ENCODE assay signal across 1 fruit fly cellular context in genomic region chrX:10543303-10543702, dm6.
TF ChIP-seq lines count a peak whose summit lies in the region.

No protein-coding gene starts in this region.

TF ChIP-seq in whole organism, embryonic, 481 proteins besides CTCF, POLR2A, EP300 and RAD21 (continued from another document and continues in another):
- peak; percentile 71 for TF ChIP-seq Oli (tag; optimal IDR thresholded peaks at IDR 0.05; lab: Kevin White, UChicago)
- TF ChIP-seq Optix (GFP tag; IDR thresholded peaks at IDR 0.05; lab: Robert Waterston, UW): no peak
- TF ChIP-seq CG8924 (tag; optimal IDR thresholded peaks at IDR 0.05; lab: Kevin White, UChicago): peak; percentile 58
- peak; percentile 56 for TF ChIP-seq ATbp (GFP tag; optimal IDR thresholded peaks at IDR 0.05; lab: Kevin White, UChicago)
- peak in 1 of 2 experiments; percentile 45 for TF ChIP-seq Hr78 (GFP tag; optimal IDR thresholded peaks at IDR 0.05; lab: Kevin White, UChicago)
- TF ChIP-seq Rx (GFP tag; IDR thresholded peaks at IDR 0.05; lab: Robert Waterston, UW): peak; percentile 55
- no peak for TF ChIP-seq YL-1 (GFP tag; optimal IDR thresholded peaks at IDR 0.05; lab: Kevin White, UChicago)
- no peak for TF ChIP-seq cad (GFP tag; optimal IDR thresholded peaks at IDR 0.05; lab: Kevin White, UChicago)
- TF ChIP-seq CG17802 (tag; optimal IDR thresholded peaks at IDR 0.05; lab: Kevin White, UChicago): peak; percentile 6
- TF ChIP-seq GATAe (GFP tag; conservative IDR thresholded peaks at IDR 0.05; lab: Robert Waterston, UW): peak; percentile 62; the same call in 1 of the 2 replicates
- peak; percentile 53; the same call in 1 of the 3 replicates for TF ChIP-seq croc (GFP tag; conservative IDR thresholded peaks at IDR 0.05; lab: Robert Waterston, UW)
- peak; percentile 32; the same call in 1 of the 2 replicates for TF ChIP-seq E2f2 (GFP tag; IDR thresholded peaks at IDR 0.05; lab: Robert Waterston, UW)
- peak in 1 of 2 experiments; percentile 71 for TF ChIP-seq eve (GFP tag; optimal IDR thresholded peaks at IDR 0.05; lab: Kevin White, UChicago)
- 0 out of 2 replicates have a peak, but pooled peaks have one; percentile 12 for TF ChIP-seq CG17612 (GFP tag; IDR thresholded peaks at IDR 0.05; lab: Robert Waterston, UW)
- peak; percentile 61; the same call in 2 of the 3 replicates for TF ChIP-seq Mrtf (GFP tag; IDR thresholded peaks at IDR 0.05; lab: Robert Waterston, UW)
- TF ChIP-seq pita (GFP tag; optimal IDR thresholded peaks at IDR 0.05; lab: Kevin White, UChicago): no peak
- no peak for TF ChIP-seq CG14965 (GFP tag; optimal IDR thresholded peaks at IDR 0.05; lab: Kevin White, UChicago; ENCODE audit: borderline replicate concordance)
- no peak for TF ChIP-seq CG11696 (GFP tag; IDR thresholded peaks at IDR 0.05; lab: Robert Waterston, UW)
- peak; percentile 61 for TF ChIP-seq lab (GFP tag; optimal IDR thresholded peaks at IDR 0.05; lab: Kevin White, UChicago)
- peak; percentile 23 for TF ChIP-seq disco-r (GFP tag; optimal IDR thresholded peaks at IDR 0.05; lab: Kevin White, UChicago)
- peak in 1 of 3 experiments; percentile 69 for TF ChIP-seq lola (GFP tag; optimal IDR thresholded peaks at IDR 0.05; lab: Kevin White, UChicago)
- TF ChIP-seq CG1233 (GFP tag; optimal IDR thresholded peaks at IDR 0.05; lab: Kevin White, UChicago): peak; percentile 67
- TF ChIP-seq CG6689 (GFP tag; IDR thresholded peaks at IDR 0.05; lab: Robert Waterston, UW): peak; percentile 67
- TF ChIP-seq CkIIα-i1 (GFP tag; IDR thresholded peaks at IDR 0.05; lab: Robert Waterston, UW): no peak
- TF ChIP-seq CG10959 (GFP tag; IDR thresholded peaks at IDR 0.05; lab: Robert Waterston, UW): peak; percentile 57; the same call in 1 of the 2 replicates
- no peak for TF ChIP-seq pb (GFP tag; optimal IDR thresholded peaks at IDR 0.05; lab: Kevin White, UChicago)
- peak; percentile 74 for TF ChIP-seq Blimp-1 (GFP tag; optimal IDR thresholded peaks at IDR 0.05; lab: Kevin White, UChicago)
- peak; percentile 4 for TF ChIP-seq caup (GFP tag; optimal IDR thresholded peaks at IDR 0.05; lab: Kevin White, UChicago; ENCODE audit: severe bottlenecking)
- no peak for TF ChIP-seq tll (GFP tag; optimal IDR thresholded peaks at IDR 0.05; lab: Kevin White, UChicago)
- no peak for TF ChIP-seq CG2199 (GFP tag; IDR thresholded peaks at IDR 0.05; lab: Robert Waterston, UW)
- TF ChIP-seq gce (GFP tag; IDR thresholded peaks at IDR 0.05; lab: Robert Waterston, UW): peak; percentile 66; the same call in 1 of the 3 replicates
- no peak for TF ChIP-seq CG10543 (GFP tag; optimal IDR thresholded peaks at IDR 0.05; lab: Kevin White, UChicago)
- no peak for TF ChIP-seq CG6175 (GFP tag; IDR thresholded peaks at IDR 0.05; lab: Robert Waterston, UW)
- peak; percentile 37 for TF ChIP-seq Hmr (GFP tag; optimal IDR thresholded peaks at IDR 0.05; lab: Kevin White, UChicago)
- TF ChIP-seq H15 (GFP tag; IDR thresholded peaks at IDR 0.05; lab: Robert Waterston, UW): peak; percentile 47; the same call in 1 of the 3 replicates
- TF ChIP-seq pum (GFP tag; optimal IDR thresholded peaks at IDR 0.05; lab: Kevin White, UChicago): peak; percentile 51
- TF ChIP-seq CG8281 (tag; optimal IDR thresholded peaks at IDR 0.05; lab: Kevin White, UChicago): peak; percentile 17
- peak; percentile 40 for TF ChIP-seq CG12071 (GFP tag; optimal IDR thresholded peaks at IDR 0.05; lab: Kevin White, UChicago)
- no peak for TF ChIP-seq Taf1 (GFP tag; IDR thresholded peaks at IDR 0.05; lab: Robert Waterston, UW)
- peak; percentile 57 for TF ChIP-seq lilli (GFP tag; optimal IDR thresholded peaks at IDR 0.05; lab: Kevin White, UChicago)
- no peak for TF ChIP-seq hth (optimal IDR thresholded peaks at IDR 0.05; lab: Kevin White, UChicago)
- TF ChIP-seq NC2β (GFP tag; optimal IDR thresholded peaks at IDR 0.05; lab: Kevin White, UChicago): peak; percentile 33
- TF ChIP-seq CG17385 (GFP tag; optimal IDR thresholded peaks at IDR 0.05; lab: Kevin White, UChicago): peak; percentile 48
- no peak for TF ChIP-seq Hey (tag; optimal IDR thresholded peaks at IDR 0.05; lab: Kevin White, UChicago)
- no peak for TF ChIP-seq cas (GFP tag; IDR thresholded peaks at IDR 0.05; lab: Robert Waterston, UW)
- 0 out of 3 replicates have a peak, but pooled peaks have one; percentile 42 for TF ChIP-seq CG7357 (GFP tag; IDR thresholded peaks at IDR 0.05; lab: Robert Waterston, UW)
- no peak for TF ChIP-seq D19B (GFP tag; optimal IDR thresholded peaks at IDR 0.05; lab: Kevin White, UChicago)
- no peak for TF ChIP-seq Trl (optimal IDR thresholded peaks at IDR 0.05; lab: Kevin White, UChicago)
- peak; percentile 58 for TF ChIP-seq Trl (GFP tag; optimal IDR thresholded peaks at IDR 0.05; lab: Kevin White, UChicago)
- TF ChIP-seq Hr3 (GFP tag; optimal IDR thresholded peaks at IDR 0.05; lab: Kevin White, UChicago): peak; percentile 50
- TF ChIP-seq lbe (GFP tag; optimal IDR thresholded peaks at IDR 0.05; lab: Kevin White, UChicago): no peak
- peak; percentile 1 for TF ChIP-seq Fer1 (GFP tag; optimal IDR thresholded peaks at IDR 0.05; lab: Kevin White, UChicago)
- TF ChIP-seq nau (GFP tag; optimal IDR thresholded peaks at IDR 0.05; lab: Kevin White, UChicago): peak; percentile 32
- no peak for TF ChIP-seq CG31365 (tag; optimal IDR thresholded peaks at IDR 0.05; lab: Kevin White, UChicago)
- peak; percentile 94 for TF ChIP-seq sens (GFP tag; lab: Kevin White, UChicago)
- TF ChIP-seq CG8478 (optimal IDR thresholded peaks at IDR 0.05; lab: Kevin White, UChicago): no peak
- no peak for TF ChIP-seq mld (GFP tag; IDR thresholded peaks at IDR 0.05; lab: Robert Waterston, UW; ENCODE audit: partially characterized antibody)
- no peak for TF ChIP-seq aop (GFP tag; IDR thresholded peaks at IDR 0.05; lab: Robert Waterston, UW)
- TF ChIP-seq Xbp1 (GFP tag; optimal IDR thresholded peaks at IDR 0.05; lab: Kevin White, UChicago): peak; percentile 72
- TF ChIP-seq Neu2 (GFP tag; optimal IDR thresholded peaks at IDR 0.05; lab: Kevin White, UChicago; ENCODE audit: borderline replicate concordance): no peak
- no peak for TF ChIP-seq CG7963 (GFP tag; IDR thresholded peaks at IDR 0.05; lab: Robert Waterston, UW; ENCODE audit: partially characterized antibody)
- no peak for TF ChIP-seq CG30020 (tag; optimal IDR thresholded peaks at IDR 0.05; lab: Kevin White, UChicago)
- no peak for TF ChIP-seq CG7271 (tag; optimal IDR thresholded peaks at IDR 0.05; lab: Kevin White, UChicago)
- TF ChIP-seq CoRest (tag; optimal IDR thresholded peaks at IDR 0.05; lab: Kevin White, UChicago): peak; percentile 70
- TF ChIP-seq ERR (GFP tag; optimal IDR thresholded peaks at IDR 0.05; lab: Kevin White, UChicago): no peak
- no peak for TF ChIP-seq CG33557 (GFP tag; optimal IDR thresholded peaks at IDR 0.05; lab: Kevin White, UChicago)
- TF ChIP-seq MESR4 (GFP tag; optimal IDR thresholded peaks at IDR 0.05; lab: Kevin White, UChicago): no peak
- peak; percentile 9 for TF ChIP-seq pho (GFP tag; optimal IDR thresholded peaks at IDR 0.05; lab: Kevin White, UChicago)
- TF ChIP-seq CG15073 (GFP tag; optimal IDR thresholded peaks at IDR 0.05; lab: Kevin White, UChicago): no peak
- TF ChIP-seq toy (GFP tag; IDR thresholded peaks at IDR 0.05; lab: Robert Waterston, UW): no peak
- no peak for TF ChIP-seq CG14860 (GFP tag; IDR thresholded peaks at IDR 0.05; lab: Robert Waterston, UW; ENCODE audit: partially characterized antibody)
- peak; percentile 70 for TF ChIP-seq dmrt11E (tag; optimal IDR thresholded peaks at IDR 0.05; lab: Kevin White, UChicago)
- TF ChIP-seq Mes4 (GFP tag; optimal IDR thresholded peaks at IDR 0.05; lab: Kevin White, UChicago): no peak
- TF ChIP-seq tna (GFP tag; IDR thresholded peaks at IDR 0.05; lab: Robert Waterston, UW; ENCODE audit: partially characterized antibody): no peak
- TF ChIP-seq wek (GFP tag; optimal IDR thresholded peaks at IDR 0.05; lab: Kevin White, UChicago): no peak
- TF ChIP-seq Nf-YA (GFP tag; IDR thresholded peaks at IDR 0.05; lab: Robert Waterston, UW): 0 out of 2 replicates have a peak, but pooled peaks have one; percentile 43
- TF ChIP-seq CG9876 (GFP tag; optimal IDR thresholded peaks at IDR 0.05; lab: Kevin White, UChicago): no peak
- TF ChIP-seq CG12219 (GFP tag; optimal IDR thresholded peaks at IDR 0.05; lab: Kevin White, UChicago): peak; percentile 55
- TF ChIP-seq row (GFP tag; IDR thresholded peaks at IDR 0.05; lab: Robert Waterston, UW): peak; percentile 76
- TF ChIP-seq luna (GFP tag; optimal IDR thresholded peaks at IDR 0.05; lab: Kevin White, UChicago): no peak
- peak; percentile 45 for TF ChIP-seq CG18476 (GFP tag; optimal IDR thresholded peaks at IDR 0.05; lab: Kevin White, UChicago)
- TF ChIP-seq CG6272 (GFP tag; IDR thresholded peaks at IDR 0.05; lab: Robert Waterston, UW): 0 out of 2 replicates have a peak, but pooled peaks have one; percentile 13
- peak; percentile 41 for TF ChIP-seq Meics (GFP tag; optimal IDR thresholded peaks at IDR 0.05; lab: Kevin White, UChicago)
- peak; percentile 12 for TF ChIP-seq Ets65A (GFP tag; lab: Kevin White, UChicago)
- no peak for TF ChIP-seq CG6683 (GFP tag; optimal IDR thresholded peaks at IDR 0.05; lab: Kevin White, UChicago)
- TF ChIP-seq CG18764 (GFP tag; optimal IDR thresholded peaks at IDR 0.05; lab: Kevin White, UChicago): peak; percentile 34
- no peak for TF ChIP-seq Dp (GFP tag; optimal IDR thresholded peaks at IDR 0.05; lab: Kevin White, UChicago)
- TF ChIP-seq Bdp1 (GFP tag; optimal IDR thresholded peaks at IDR 0.05; lab: Kevin White, UChicago): peak; percentile 14
- peak; percentile 44 for TF ChIP-seq CG8944 (GFP tag; optimal IDR thresholded peaks at IDR 0.05; lab: Kevin White, UChicago)
- TF ChIP-seq CG2875 (GFP tag; optimal IDR thresholded peaks at IDR 0.05; lab: Kevin White, UChicago): peak; percentile 66
- TF ChIP-seq CG18011 (GFP tag; optimal IDR thresholded peaks at IDR 0.05; lab: Kevin White, UChicago): no peak
- peak; percentile 35 for TF ChIP-seq CG10654 (GFP tag; optimal IDR thresholded peaks at IDR 0.05; lab: Kevin White, UChicago)
- no peak for TF ChIP-seq CG10321 (GFP tag; IDR thresholded peaks at IDR 0.05; lab: Robert Waterston, UW)
- TF ChIP-seq Hsf (GFP tag; optimal IDR thresholded peaks at IDR 0.05; lab: Kevin White, UChicago): peak; percentile 57
- TF ChIP-seq CG18599 (GFP tag; optimal IDR thresholded peaks at IDR 0.05; lab: Kevin White, UChicago): peak; percentile 39
- peak; percentile 2 for TF ChIP-seq Vsx1 (GFP tag; optimal IDR thresholded peaks at IDR 0.05; lab: Kevin White, UChicago)
- TF ChIP-seq HmgZ (tag; optimal IDR thresholded peaks at IDR 0.05; lab: Kevin White, UChicago): no peak
- peak in 1 of 2 experiments; percentile 84 for TF ChIP-seq bsh (GFP tag; optimal IDR thresholded peaks at IDR 0.05; lab: Kevin White, UChicago)
- TF ChIP-seq CG18619 (GFP tag; optimal IDR thresholded peaks at IDR 0.05; lab: Kevin White, UChicago): peak; percentile 28
- peak; percentile 22 for TF ChIP-seq CG15011 (GFP tag; optimal IDR thresholded peaks at IDR 0.05; lab: Kevin White, UChicago)
- no peak for TF ChIP-seq Dbx (GFP tag; IDR thresholded peaks at IDR 0.05; lab: Robert Waterston, UW)
- TF ChIP-seq z (GFP tag; IDR thresholded peaks at IDR 0.05; lab: Robert Waterston, UW): no peak
- TF ChIP-seq zf30C (GFP tag; optimal IDR thresholded peaks at IDR 0.05; lab: Kevin White, UChicago): peak; percentile 30
- peak; percentile 39 for TF ChIP-seq CG16815 (GFP tag; optimal IDR thresholded peaks at IDR 0.05; lab: Kevin White, UChicago)
- no peak for TF ChIP-seq seq (GFP tag; IDR thresholded peaks at IDR 0.05; lab: Robert Waterston, UW)
- peak; percentile 84 for TF ChIP-seq grn (GFP tag; optimal IDR thresholded peaks at IDR 0.05; lab: Kevin White, UChicago)
- TF ChIP-seq bcd (GFP tag; optimal IDR thresholded peaks at IDR 0.05; lab: Kevin White, UChicago): peak; percentile 48
- peak; percentile 2 for TF ChIP-seq fu2 (GFP tag; optimal IDR thresholded peaks at IDR 0.05; lab: Kevin White, UChicago)
- TF ChIP-seq CG4707 (GFP tag; optimal IDR thresholded peaks at IDR 0.05; lab: Kevin White, UChicago): no peak
- peak; percentile 39; the same call in 1 of the 2 replicates for TF ChIP-seq CG14667 (GFP tag; IDR thresholded peaks at IDR 0.05; lab: Robert Waterston, UW)
- TF ChIP-seq scrt (GFP tag; optimal IDR thresholded peaks at IDR 0.05; lab: Kevin White, UChicago): peak; percentile 9
- TF ChIP-seq sisA (GFP tag; IDR thresholded peaks at IDR 0.05; lab: Robert Waterston, UW): peak; percentile 59
- 0 out of 3 replicates have a peak, but pooled peaks have one; percentile 33 for TF ChIP-seq CG11695 (GFP tag; IDR thresholded peaks at IDR 0.05; lab: Robert Waterston, UW)
- no peak for TF ChIP-seq pzg (GFP tag; optimal IDR thresholded peaks at IDR 0.05; lab: Kevin White, UChicago)
- TF ChIP-seq fd96Cb (tag; optimal IDR thresholded peaks at IDR 0.05; lab: Kevin White, UChicago): peak; percentile 73
- peak; percentile 85 for TF ChIP-seq gem (tag; optimal IDR thresholded peaks at IDR 0.05; lab: Kevin White, UChicago)
- peak; percentile 71 for TF ChIP-seq CG32772 (GFP tag; IDR thresholded peaks at IDR 0.05; lab: Robert Waterston, UW)
- TF ChIP-seq pnt (GFP tag; optimal IDR thresholded peaks at IDR 0.05; lab: Kevin White, UChicago): peak; percentile 52
- no peak for TF ChIP-seq Jarid2 (GFP tag; optimal IDR thresholded peaks at IDR 0.05; lab: Kevin White, UChicago)
- no peak for TF ChIP-seq NC2α (GFP tag; optimal IDR thresholded peaks at IDR 0.05; lab: Kevin White, UChicago)
- TF ChIP-seq unpg (GFP tag; optimal IDR thresholded peaks at IDR 0.05; lab: Kevin White, UChicago): peak; percentile 70
- no peak for TF ChIP-seq zfh2 (GFP tag; optimal IDR thresholded peaks at IDR 0.05; lab: Kevin White, UChicago)
- TF ChIP-seq sqz (GFP tag; optimal IDR thresholded peaks at IDR 0.05; lab: Kevin White, UChicago): peak; percentile 48
- no peak for TF ChIP-seq CG8290 (GFP tag; optimal IDR thresholded peaks at IDR 0.05; lab: Kevin White, UChicago)
- no peak for TF ChIP-seq CG8290 (tag; optimal IDR thresholded peaks at IDR 0.05; lab: Kevin White, UChicago)
- no peak for TF ChIP-seq sim (GFP tag; IDR thresholded peaks at IDR 0.05; lab: Robert Waterston, UW)
- no peak for TF ChIP-seq Ravus (GFP tag; IDR thresholded peaks at IDR 0.05; lab: Robert Waterston, UW)
- TF ChIP-seq inv (GFP tag; IDR thresholded peaks at IDR 0.05; lab: Robert Waterston, UW; ENCODE audit: partially characterized antibody): no peak
- peak; percentile 59 for TF ChIP-seq ind (GFP tag; optimal IDR thresholded peaks at IDR 0.05; lab: Kevin White, UChicago)
- peak; percentile 52; the same call in 2 of the 3 replicates for TF ChIP-seq tgo (GFP tag; IDR thresholded peaks at IDR 0.05; lab: Robert Waterston, UW)
- TF ChIP-seq MTF-1 (GFP tag; optimal IDR thresholded peaks at IDR 0.05; lab: Kevin White, UChicago; ENCODE audit: borderline replicate concordance): peak; percentile 41
